Worm (Caenorhabditis elegans) whole organism, L4 larva: ENCODE results near the gene ZK622.5.

Source experiments
- F26F4.8 ChIP-seq: fragments of 200-800 bp; sonication (Bioruptor generic); conservative IDR thresholded peaks from 2 replicates; pipeline ENCODE4 v1.3.6; 2022; ENCODE audit warnings: missing genetic modification characterization, missing compliant biosample characterization
- F37D6.2 ChIP-seq: sonication (generic microtip); optimal IDR thresholded peaks from 2 replicates; lab custom pipeline; 2016; ENCODE audit warnings: mild to moderate bottlenecking, missing genetic modification characterization, missing compliant biosample characterization
- F44E2.7 ChIP-seq: fragments of 200-800 bp; sonication (Bioruptor generic); IDR thresholded peaks from 2 replicates; pipeline ENCODE4 v2.1.2; 2022; ENCODE audit warnings: missing genetic modification characterization, missing compliant biosample characterization
- T26A8.4 ChIP-seq: fragments of 200-800 bp; sonication (Bioruptor generic); IDR thresholded peaks from 2 replicates; pipeline ENCODE4 v1.3.6; 2022; ENCODE audit warnings: missing genetic modification characterization, missing compliant biosample characterization
- Y105C5A.15 ChIP-seq: fragments of 200-800 bp; sonication (Bioruptor generic); IDR thresholded peaks from 2 replicates; pipeline ENCODE4 v1.3.6; 2022; ENCODE audit warnings: missing genetic modification characterization, missing compliant biosample characterization
- Y48G9A.11 ChIP-seq: fragments of 200-800 bp; sonication (Bioruptor generic); IDR thresholded peaks from 2 replicates; pipeline ENCODE4 v1.3.6; 2022; ENCODE audit warnings: missing genetic modification reagents, missing genetic modification characterization, missing compliant biosample characterization
- ZK337.2 ChIP-seq: fragments of 200-800 bp; sonication (Bioruptor generic); IDR thresholded peaks from 2 replicates; pipeline ENCODE4 v1.3.6; 2022; ENCODE audit warnings: missing genetic modification reagents, missing genetic modification characterization, missing compliant biosample characterization
- ama-1 ChIP-seq: fragments of 150-350 bp; optimal IDR thresholded peaks from 2 replicates; lab custom pipeline; 2014; ENCODE audit warnings: inconsistent platforms, mixed read lengths
- attf-4 ChIP-seq: sonication (generic microtip); optimal IDR thresholded peaks from 3 replicates; lab custom pipeline; 2017; ENCODE audit warnings: missing biosample characterization, missing genetic modification characterization
- ceh-20 ChIP-seq: fragments of 200-800 bp; sonication (Bioruptor generic); IDR thresholded peaks from 2 replicates; pipeline ENCODE4 v1.3.6; 2022; ENCODE audit warnings: missing genetic modification reagents, missing genetic modification characterization, missing compliant biosample characterization
- ceh-82 ChIP-seq: sonication (generic microtip); optimal IDR thresholded peaks from 2 replicates; lab custom pipeline; 2017; ENCODE audit warnings: missing biosample characterization, missing genetic modification characterization
- ctbp-1 ChIP-seq: fragments of 200-800 bp; sonication (Bioruptor generic); IDR thresholded peaks from 2 replicates; pipeline ENCODE4 v1.3.6; 2022; ENCODE audit warnings: missing genetic modification reagents, missing genetic modification characterization, missing compliant biosample characterization
- daf-12 ChIP-seq: fragments of 150-350 bp; optimal IDR thresholded peaks from 2 replicates; lab custom pipeline; 2014; ENCODE audit warnings: missing biosample characterization, missing genetic modification reagents, missing genetic modification characterization
- dmd-6 ChIP-seq: fragments of 200-800 bp; sonication (Bioruptor generic); IDR thresholded peaks from 2 replicates; pipeline ENCODE4 v1.3.6; 2022; ENCODE audit warnings: missing genetic modification reagents, missing genetic modification characterization, missing compliant biosample characterization
- dmd-8 ChIP-seq: fragments of 200-800 bp; sonication (Bioruptor generic); IDR thresholded peaks from 2 replicates; pipeline ENCODE4 v1.3.6; 2022; ENCODE audit warnings: missing genetic modification characterization, missing compliant biosample characterization
- duxl-1 ChIP-seq: sonication (generic microtip); optimal IDR thresholded peaks from 2 replicates; lab custom pipeline; 2016; ENCODE audit warnings: mild to moderate bottlenecking, missing genetic modification characterization, moderate library complexity, missing compliant biosample characterization; ENCODE audit not compliant: poor library complexity
- dve-1 ChIP-seq: sonication (generic microtip); optimal IDR thresholded peaks from 2 replicates; lab custom pipeline; 2017; ENCODE audit warnings: antibody characterized with exemption, mild to moderate bottlenecking, missing genetic modification characterization, missing compliant biosample characterization; ENCODE audit not compliant: insufficient read depth
- egl-27 ChIP-seq: sonication (generic microtip); optimal IDR thresholded peaks from 3 replicates; lab custom pipeline; 2017; ENCODE audit warnings: missing biosample characterization, missing genetic modification reagents, missing genetic modification characterization
- egl-43 ChIP-seq: fragments of 200-800 bp; sonication (Bioruptor generic); IDR thresholded peaks from 2 replicates; pipeline ENCODE4 v1.3.6; 2022; ENCODE audit warnings: missing genetic modification reagents, missing genetic modification characterization, missing compliant biosample characterization
- hmg-1.1 ChIP-seq: fragments of 200-800 bp; sonication (Bioruptor generic); IDR thresholded peaks from 2 replicates; pipeline ENCODE4 v1.3.6; 2022; ENCODE audit warnings: missing genetic modification reagents, missing genetic modification characterization, missing compliant biosample characterization
- lin-29 ChIP-seq: fragments of 200-800 bp; sonication (Bioruptor generic); IDR thresholded peaks from 2 replicates; pipeline ENCODE4 v1.3.6; 2022; ENCODE audit warnings: missing genetic modification reagents, missing genetic modification characterization, missing compliant biosample characterization
- lin-38 ChIP-seq: fragments of 200-800 bp; sonication (Bioruptor generic); IDR thresholded peaks from 2 replicates; pipeline ENCODE4 v1.3.6; 2022; ENCODE audit warnings: missing genetic modification reagents, missing genetic modification characterization, missing compliant biosample characterization
- lin-39 ChIP-seq: fragments of 150-350 bp; optimal IDR thresholded peaks from 2 replicates; lab custom pipeline; 2014; ENCODE audit warnings: missing biosample characterization, missing genetic modification reagents, missing genetic modification characterization
- lir-3 ChIP-seq: sonication (generic microtip); optimal IDR thresholded peaks from 2 replicates; lab custom pipeline; 2016; ENCODE audit warnings: mild to moderate bottlenecking, missing genetic modification characterization, missing compliant biosample characterization
- lsy-2 ChIP-seq, 2 experiments: fragments of 150-350 bp in 1 of 2; sonication (generic microtip) in 1 of 2; optimal IDR thresholded peaks; 2 replicates each; lab custom pipeline; 2014 to 2017; ENCODE audit warnings: missing biosample characterization in 2 of 2, missing genetic modification characterization in 2 of 2
- madf-5 ChIP-seq, 2 experiments: fragments of 200-800 bp; sonication (Bioruptor generic); IDR thresholded peaks; 2 replicates each; pipeline ENCODE4 v1.3.6; 2022; ENCODE audit warnings: missing compliant biosample characterization in 2 of 2, missing genetic modification characterization in 2 of 2
- madf-9 ChIP-seq: fragments of 200-800 bp; sonication (Bioruptor generic); conservative IDR thresholded peaks from 2 replicates; pipeline ENCODE4 v1.3.6; 2022; ENCODE audit warnings: missing genetic modification reagents, missing genetic modification characterization, missing compliant biosample characterization
- mdl-1 ChIP-seq, 2 experiments: fragments of 150-350 bp in 1 of 2; sonication (generic microtip) in 1 of 2; optimal IDR thresholded peaks; 2 replicates each; lab custom pipeline; 2014 to 2017; ENCODE audit warnings: missing biosample characterization in 2 of 2, missing genetic modification characterization in 2 of 2
- mdt-29 ChIP-seq: fragments of 200-800 bp; sonication (Bioruptor generic); IDR thresholded peaks from 2 replicates; pipeline ENCODE4 v1.3.6; 2022; ENCODE audit warnings: missing genetic modification reagents, missing genetic modification characterization, missing compliant biosample characterization
- mxl-2 ChIP-seq: fragments of 200-800 bp; sonication (Bioruptor generic); conservative IDR thresholded peaks from 2 replicates; pipeline ENCODE4 v1.3.6; 2022; ENCODE audit warnings: missing genetic modification reagents, missing genetic modification characterization, missing compliant biosample characterization
- nhr-111 ChIP-seq: fragments of 200-800 bp; sonication (Bioruptor generic); optimal IDR thresholded peaks from 2 replicates; lab custom pipeline; 2018; ENCODE audit warnings: mild to moderate bottlenecking, missing genetic modification characterization, missing compliant biosample characterization
- nhr-237 ChIP-seq: sonication (generic microtip); optimal IDR thresholded peaks from 2 replicates; lab custom pipeline; 2017; ENCODE audit warnings: missing biosample characterization, missing genetic modification characterization
- nhr-28 ChIP-seq: fragments of 150-350 bp; optimal IDR thresholded peaks from 2 replicates; lab custom pipeline; 2014; ENCODE audit warnings: missing biosample characterization, missing genetic modification characterization
- nhr-48 ChIP-seq: sonication (generic microtip); optimal IDR thresholded peaks from 2 replicates; lab custom pipeline; 2016; ENCODE audit warnings: mild to moderate bottlenecking, missing genetic modification characterization, missing compliant biosample characterization
- nhr-6 ChIP-seq: fragments of 150-350 bp; optimal IDR thresholded peaks from 2 replicates; lab custom pipeline; 2014; ENCODE audit warnings: missing biosample characterization, missing genetic modification characterization
- nhr-76 ChIP-seq: fragments of 150-350 bp; optimal IDR thresholded peaks from 2 replicates; lab custom pipeline; 2014; ENCODE audit warnings: missing biosample characterization, missing genetic modification characterization
- pha-4 ChIP-seq, 2 experiments: fragments of 150-350 bp in 1 of 2; fragments of 200-800 bp in 1 of 2; sonication (Bioruptor generic) in 1 of 2; IDR thresholded peaks in 1 of 2; optimal IDR thresholded peaks in 1 of 2; 2 replicates each; pipeline versions ENCODE4 v1.3.6 to Lab custom; 2014 to 2022; ENCODE audit warnings: missing genetic modification characterization in 2 of 2, missing genetic modification reagents in 2 of 2, missing biosample characterization in 1 of 2, missing compliant biosample characterization in 1 of 2
- rbr-2 ChIP-seq: sonication (generic microtip); optimal IDR thresholded peaks from 2 replicates; lab custom pipeline; 2016; ENCODE audit warnings: missing genotype, missing genetic modification characterization, missing compliant biosample characterization
- sdz-12 ChIP-seq: fragments of 200-800 bp; sonication (Bioruptor generic); optimal IDR thresholded peaks from 2 replicates; lab custom pipeline; 2018; ENCODE audit warnings: mild to moderate bottlenecking, missing genetic modification characterization, missing compliant biosample characterization
- snpc-1.2 ChIP-seq: fragments of 200-800 bp; sonication (Bioruptor generic); IDR thresholded peaks from 2 replicates; pipeline ENCODE4 v1.3.6; 2022; ENCODE audit warnings: missing genetic modification reagents, missing genetic modification characterization, missing compliant biosample characterization
- unc-130 ChIP-seq: sonication (generic microtip); optimal IDR thresholded peaks from 2 replicates; lab custom pipeline; 2016; ENCODE audit warnings: missing genetic modification reagents, missing genetic modification characterization, missing compliant biosample characterization
- unc-62 ChIP-seq, 3 experiments: fragments of 150-350 bp in 1 of 3; sonication (generic microtip); optimal IDR thresholded peaks in 2 of 3; peaks in 1 of 3; 1 replicate in 1 of 3; 2 replicates in 2 of 3; lab custom pipeline; 2014 to 2017; ENCODE audit warnings: missing biosample characterization in 3 of 3, missing genetic modification characterization in 3 of 3, missing genetic modification reagents in 3 of 3, missing genotype in 1 of 3
- zag-1 ChIP-seq: fragments of 150-350 bp; optimal IDR thresholded peaks from 2 replicates; lab custom pipeline; 2014; ENCODE audit warnings: missing biosample characterization, missing genetic modification characterization
- zfp-3 ChIP-seq: fragments of 200-800 bp; sonication (Bioruptor generic); conservative IDR thresholded peaks from 2 replicates; pipeline ENCODE4 v1.3.6; 2022; ENCODE audit warnings: missing genetic modification reagents, missing genetic modification characterization, missing compliant biosample characterization
- zip-2 ChIP-seq: fragments of 150-350 bp; optimal IDR thresholded peaks from 2 replicates; lab custom pipeline; 2014; ENCODE audit warnings: missing biosample characterization, missing genetic modification characterization
- ztf-7 ChIP-seq: fragments of 150-350 bp; optimal IDR thresholded peaks from 2 replicates; lab custom pipeline; 2014; ENCODE audit warnings: missing biosample characterization, missing genetic modification characterization

Gene ZK622.5

DNA sequence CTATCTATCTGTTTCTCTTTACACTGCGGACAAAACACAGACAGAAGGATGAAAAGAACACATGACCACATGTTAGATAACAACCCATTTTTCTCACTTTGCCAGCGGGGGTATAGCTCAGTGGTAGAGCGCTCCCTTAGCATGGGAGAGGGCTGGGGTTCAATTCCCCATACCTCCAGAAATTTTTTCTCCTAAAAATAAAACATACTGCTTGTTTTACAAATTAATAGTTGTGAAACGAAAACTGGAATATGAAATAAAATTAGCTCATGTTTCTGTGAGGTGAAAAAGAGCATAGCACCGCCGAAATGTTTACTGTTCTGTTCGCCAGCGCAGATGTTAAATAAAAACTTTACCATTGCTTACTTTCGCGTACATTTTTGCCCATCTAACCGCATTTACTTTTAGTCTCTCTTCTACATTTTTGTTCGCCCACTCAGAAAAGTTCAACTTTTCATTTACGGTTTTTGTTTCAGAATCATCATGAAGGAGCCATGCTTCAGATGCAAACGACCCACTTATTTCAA is 3.0 kb downstream of the ZK622.5 start, which contains the start of gene ZK622.4 (continued):
- TF ChIP-seq nhr-111 (GFP tag; lab: Kevin White, UChicago) (no peak), nhr-237 (tag; lab: Kevin White, UChicago) (no peak), nhr-28 (tag; lab: Kevin White, UChicago) (peak; percentile 36), madf-9 (GFP tag; lab: Robert Waterston, UW) (peak; percentile 29; the same call in 1 of the 2 replicates)

DNA sequence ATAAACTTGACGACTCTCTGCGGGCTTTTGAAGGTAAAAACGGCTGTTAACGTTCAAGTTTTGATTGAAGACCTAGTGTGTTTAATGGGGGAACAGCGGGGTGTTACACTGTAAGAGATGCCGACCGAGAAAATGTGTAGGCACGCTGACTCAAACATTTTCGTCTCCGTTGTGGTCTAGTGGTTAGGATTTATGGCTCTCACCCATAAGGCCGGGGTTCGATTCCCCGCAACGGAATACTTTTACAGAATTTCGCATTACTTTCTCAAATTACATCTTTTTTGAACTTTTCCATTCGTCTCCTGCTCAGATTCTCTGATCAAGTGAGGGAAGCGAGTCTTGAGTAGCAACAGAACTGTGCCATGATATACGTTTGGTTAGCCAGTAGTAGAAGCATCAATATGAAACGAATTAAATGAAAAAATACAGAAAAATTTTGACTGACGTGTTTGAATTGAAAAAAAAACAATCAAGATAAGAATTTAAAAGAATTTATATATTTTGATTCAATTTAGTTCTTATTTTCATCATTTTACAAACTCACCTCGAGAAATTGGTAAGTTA is 4.1 kb downstream of the ZK622.5 start, which contains the start of gene ZK622.1:
Gene ZK622.1 (plus strand): TSS at position 514 of the 564 bp plus-strand sequence.
- no peak for TF ChIP-seq nhr-76
- peak; percentile 65; the same call in 1 of the 2 replicates for TF ChIP-seq T26A8.4 (GFP tag; lab: Robert Waterston, UW)
- peak; percentile 49 to 77; a peak in 2 of 4 replicates for TF ChIP-seq madf-5 (GFP tag; IDR thresholded peaks at IDR 0.05; lab: Robert Waterston, UW)
- TF ChIP-seq zag-1 (tag; lab: Kevin White, UChicago), result no peak
- TF ChIP-seq egl-43 (GFP tag; lab: Robert Waterston, UW), result peak; percentile 91
- peak; percentile 44 for TF ChIP-seq dmd-6 (GFP tag; lab: Robert Waterston, UW)
- TF ChIP-seq snpc-1.2 (GFP tag; lab: Robert Waterston, UW), result peak; percentile 63
- no peak for TF ChIP-seq unc-62 (GFP tag; optimal IDR thresholded peaks at IDR 0.05 in 1 of 2; lab: Kevin White, UChicago)
- no peak for TF ChIP-seq unc-62 (tag; optimal IDR thresholded peaks at IDR 0.05; lab: Kevin White, UChicago)
- no peak for TF ChIP-seq ztf-7 (tag; lab: Kevin White, UChicago)
- peak; percentile 74 for TF ChIP-seq ceh-20 (GFP tag; lab: Robert Waterston, UW)
- no peak; the same call in 1 of the 2 replicates for TF ChIP-seq lin-38 (GFP tag; lab: Robert Waterston, UW)
- TF ChIP-seq Y48G9A.11, result peak; percentile 70; the same call in 1 of the 2 replicates
- TF ChIP-seq zfp-3 (GFP tag; lab: Robert Waterston, UW), result 0 out of 2 replicates have a peak, but pooled peaks have one; percentile 58
- no peak for TF ChIP-seq mxl-2 (GFP tag; lab: Robert Waterston, UW)
- TF ChIP-seq rbr-2 (tag; lab: Kevin White, UChicago), result peak; percentile 20
- peak; percentile 49 for TF ChIP-seq ctbp-1 (GFP tag; lab: Robert Waterston, UW)
- peak; percentile 87; the same call in 1 of the 2 replicates for TF ChIP-seq F26F4.8
- TF ChIP-seq pha-4 (GFP tag; IDR thresholded peaks at IDR 0.05; lab: Robert Waterston, UW), result peak; percentile 66
- TF ChIP-seq pha-4 (tag; optimal IDR thresholded peaks at IDR 0.05; lab: Kevin White, UChicago), result no peak
- 0 out of 2 replicates have a peak, but pooled peaks have one; percentile 55 for TF ChIP-seq Y105C5A.15 (GFP tag; lab: Robert Waterston, UW)
- TF ChIP-seq unc-130, result peak; percentile 38
- TF ChIP-seq ama-1 (lab: Kevin White, UChicago), result no peak
- TF ChIP-seq sdz-12 (GFP tag; lab: Kevin White, UChicago), result no peak
- no peak for TF ChIP-seq ceh-82 (tag; lab: Kevin White, UChicago)
- TF ChIP-seq nhr-48 (tag; lab: Kevin White, UChicago), result peak; percentile 13
- peak; percentile 55 for TF ChIP-seq nhr-111 (GFP tag; lab: Kevin White, UChicago)
- peak; percentile 48; the same call in 1 of the 2 replicates for TF ChIP-seq mdt-29 (GFP tag; lab: Robert Waterston, UW)
- no peak for TF ChIP-seq zip-2
- no peak for TF ChIP-seq mdl-1 (tag; optimal IDR thresholded peaks at IDR 0.05; lab: Kevin White, UChicago)
- no peak for TF ChIP-seq lir-3
- peak; percentile 91; the same call in 1 of the 2 replicates for TF ChIP-seq dmd-8 (GFP tag; lab: Robert Waterston, UW)
- no peak for TF ChIP-seq lin-39 (tag; lab: Kevin White, UChicago)
- TF ChIP-seq egl-27 (tag; lab: Kevin White, UChicago), result no peak
- peak; percentile 66 for TF ChIP-seq ZK337.2
- peak; percentile 78 for TF ChIP-seq hmg-1.1 (GFP tag; lab: Robert Waterston, UW)
- TF ChIP-seq F37D6.2 (tag; lab: Kevin White, UChicago), result no peak
- no peak for TF ChIP-seq duxl-1 (tag; lab: Kevin White, UChicago)
- TF ChIP-seq F44E2.7, result 0 out of 2 replicates have a peak, but pooled peaks have one; percentile 66
- no peak for TF ChIP-seq daf-12 (tag; lab: Kevin White, UChicago)
- TF ChIP-seq nhr-6 (tag; lab: Kevin White, UChicago), result peak; percentile 39
- no peak for TF ChIP-seq attf-4 (tag; lab: Kevin White, UChicago)
- peak; percentile 52 for TF ChIP-seq dve-1 (tag; lab: Kevin White, UChicago)
- TF ChIP-seq lin-29 (GFP tag; lab: Robert Waterston, UW), result no peak
- peak in 1 of 2 experiments; percentile 42 for TF ChIP-seq lsy-2 (tag; optimal IDR thresholded peaks at IDR 0.05; lab: Kevin White, UChicago)
